Worm (Caenorhabditis elegans) whole organism, L1 larva: ENCODE results near the gene F14H8.8.
A peak's percentile ranks its signal among the peaks of the same experiment; 100 is the strongest.

Experiments
- C04F5.9 ChIP-seq: sonication (generic microtip); optimal IDR thresholded peaks from 2 replicates; lab custom pipeline; 2016; ENCODE audit warnings: missing genetic modification characterization, missing compliant biosample characterization
- C16A3.4 ChIP-seq: fragments of 150-350 bp; optimal IDR thresholded peaks from 2 replicates; lab custom pipeline; 2014; ENCODE audit warnings: missing biosample characterization, missing genetic modification characterization
- C34B4.2 ChIP-seq: sonication (generic microtip); optimal IDR thresholded peaks from 2 replicates; lab custom pipeline; 2017; ENCODE audit warnings: mild to moderate bottlenecking, missing genetic modification characterization, missing compliant biosample characterization
- F16B12.6 ChIP-seq: fragments of 150-350 bp; optimal IDR thresholded peaks from 2 replicates; lab custom pipeline; 2014; ENCODE audit warnings: missing biosample characterization, missing genetic modification characterization
- alr-1 ChIP-seq: fragments of 200-800 bp; sonication (Bioruptor generic); optimal IDR thresholded peaks from 2 replicates; lab custom pipeline; 2018; ENCODE audit warnings: borderline replicate concordance, mild to moderate bottlenecking, missing genetic modification characterization, missing compliant biosample characterization
- aly-2 ChIP-seq: fragments of 150-350 bp; optimal IDR thresholded peaks from 2 replicates; lab custom pipeline; 2014; ENCODE audit warnings: missing biosample characterization, missing genetic modification characterization
- ama-1 ChIP-seq: fragments of 150-350 bp; optimal IDR thresholded peaks from 2 replicates; lab custom pipeline; 2014
- ceh-63 ChIP-seq: fragments of 200-800 bp; sonication (Bioruptor generic); optimal IDR thresholded peaks from 2 replicates; lab custom pipeline; 2018; ENCODE audit warnings: mild to moderate bottlenecking, missing genetic modification characterization, missing compliant biosample characterization
- ceh-8 ChIP-seq: fragments of 200-800 bp; sonication (Bioruptor generic); optimal IDR thresholded peaks from 2 replicates; lab custom pipeline; 2018; ENCODE audit warnings: mild to moderate bottlenecking, missing genetic modification characterization, moderate library complexity, missing compliant biosample characterization
- ceh-82 ChIP-seq, 3 experiments: fragments of 150-350 bp in 1 of 3; sonication (generic microtip) in 2 of 3; optimal IDR thresholded peaks; 2 replicates each; lab custom pipeline; 2014 to 2017; ENCODE audit warnings: missing biosample characterization in 3 of 3, missing genetic modification characterization in 3 of 3
- ceh-88 ChIP-seq: fragments of 200-800 bp; sonication (Bioruptor generic); IDR thresholded peaks from 2 replicates; pipeline ENCODE4 v1.3.6; 2022; ENCODE audit warnings: missing genetic modification characterization, missing compliant biosample characterization
- ceh-90 ChIP-seq: sonication (generic microtip); optimal IDR thresholded peaks from 2 replicates; lab custom pipeline; 2016; ENCODE audit warnings: missing genetic modification characterization, missing compliant biosample characterization
- dsc-1 ChIP-seq: sonication (generic microtip); optimal IDR thresholded peaks from 2 replicates; lab custom pipeline; 2016; ENCODE audit warnings: mild to moderate bottlenecking, missing genetic modification characterization, missing compliant biosample characterization
- efl-3 ChIP-seq: fragments of 200-800 bp; sonication (Bioruptor generic); optimal IDR thresholded peaks from 2 replicates; lab custom pipeline; 2018; ENCODE audit warnings: mild to moderate bottlenecking, missing genetic modification characterization, missing compliant biosample characterization
- egl-13 ChIP-seq: sonication (generic microtip); optimal IDR thresholded peaks from 2 replicates; lab custom pipeline; 2016; ENCODE audit warnings: missing genotype, missing genetic modification reagents, missing genetic modification characterization, missing compliant biosample characterization
- egl-27 ChIP-seq, 2 experiments: fragments of 150-350 bp in 1 of 2; sonication (generic microtip); optimal IDR thresholded peaks; 3 replicates each; lab custom pipeline; 2017 to 2018; ENCODE audit warnings: missing biosample characterization in 2 of 2, missing genetic modification characterization in 2 of 2, missing genetic modification reagents in 2 of 2
- elt-2 ChIP-seq: sonication (generic microtip); optimal IDR thresholded peaks from 2 replicates; lab custom pipeline; 2016; ENCODE audit warnings: missing genetic modification characterization, mild to moderate bottlenecking, inconsistent platforms, missing compliant biosample characterization, missing genetic modification reagents
- ets-5 ChIP-seq: fragments of 200-800 bp; sonication (Bioruptor generic); IDR thresholded peaks from 2 replicates; pipeline ENCODE4 v1.3.6; 2022; ENCODE audit warnings: missing genetic modification characterization, missing compliant biosample characterization
- fkh-4 ChIP-seq: sonication (generic microtip); optimal IDR thresholded peaks from 2 replicates; lab custom pipeline; 2016; ENCODE audit warnings: missing compliant biosample characterization, missing genetic modification characterization, borderline replicate concordance
- grh-1 ChIP-seq: fragments of 200-800 bp; sonication (Bioruptor generic); IDR thresholded peaks from 2 replicates; pipeline ENCODE4 v1.3.6; 2022; ENCODE audit warnings: missing genetic modification reagents, missing genetic modification characterization, missing compliant biosample characterization
- hlh-17 ChIP-seq: fragments of 200-800 bp; sonication (Bioruptor generic); optimal IDR thresholded peaks from 2 replicates; lab custom pipeline; 2018; ENCODE audit warnings: missing genetic modification characterization, mild to moderate bottlenecking, missing compliant biosample characterization, moderate library complexity, borderline replicate concordance
- irx-1 ChIP-seq: sonication (generic microtip); optimal IDR thresholded peaks from 2 replicates; lab custom pipeline; 2016; ENCODE audit warnings: missing genetic modification characterization, missing compliant biosample characterization
- isw-1 ChIP-seq: fragments of 200-800 bp; sonication (Bioruptor generic); IDR thresholded peaks from 2 replicates; pipeline ENCODE4 v1.3.6; 2022; ENCODE audit warnings: missing genetic modification characterization, missing compliant biosample characterization
- jun-1 ChIP-seq: fragments of 150-350 bp; optimal IDR thresholded peaks from 2 replicates; lab custom pipeline; 2014; ENCODE audit warnings: missing biosample characterization, missing genetic modification reagents, missing genetic modification characterization
- lin-13 ChIP-seq: fragments of 150-350 bp; optimal IDR thresholded peaks from 2 replicates; lab custom pipeline; 2014; ENCODE audit warnings: missing biosample characterization, missing genetic modification reagents, missing genetic modification characterization
- lin-14 ChIP-seq: fragments of 200-800 bp; sonication (Bioruptor generic); optimal IDR thresholded peaks from 2 replicates; lab custom pipeline; 2018; ENCODE audit warnings: mild to moderate bottlenecking, missing genetic modification characterization, moderate library complexity, missing compliant biosample characterization
- lir-3 ChIP-seq: sonication (generic microtip); optimal IDR thresholded peaks from 2 replicates; lab custom pipeline; 2016; ENCODE audit warnings: mild to moderate bottlenecking, missing genetic modification characterization, moderate library complexity, missing compliant biosample characterization; ENCODE audit not compliant: poor library complexity
- lsy-2 ChIP-seq, 2 experiments: fragments of 150-350 bp; optimal IDR thresholded peaks; 2 replicates each; lab custom pipeline; 2014; ENCODE audit warnings: missing biosample characterization in 2 of 2, missing genetic modification characterization in 2 of 2
- mab-9 ChIP-seq: fragments of 200-800 bp; sonication (Bioruptor generic); IDR thresholded peaks from 2 replicates; pipeline ENCODE4 v1.3.6; 2022; ENCODE audit warnings: missing genetic modification reagents, missing genetic modification characterization, missing compliant biosample characterization
- nhr-11 ChIP-seq: fragments of 150-350 bp; optimal IDR thresholded peaks from 2 replicates; lab custom pipeline; 2014; ENCODE audit warnings: missing biosample characterization, missing genetic modification characterization
- nhr-20 ChIP-seq: sonication (generic microtip); optimal IDR thresholded peaks from 2 replicates; lab custom pipeline; 2016; ENCODE audit warnings: mild to moderate bottlenecking, missing genetic modification characterization, missing compliant biosample characterization
- nhr-237 ChIP-seq: fragments of 150-350 bp; optimal IDR thresholded peaks from 2 replicates; lab custom pipeline; 2014; ENCODE audit warnings: missing biosample characterization, missing genetic modification characterization
- nhr-47 ChIP-seq: sonication (generic microtip); optimal IDR thresholded peaks from 2 replicates; lab custom pipeline; 2016; ENCODE audit warnings: mild to moderate bottlenecking, missing genetic modification characterization, moderate library complexity, missing compliant biosample characterization
- nhr-84 ChIP-seq: sonication (generic microtip); optimal IDR thresholded peaks from 2 replicates; lab custom pipeline; 2017; ENCODE audit warnings: missing biosample characterization, missing genetic modification characterization
- nhr-85 ChIP-seq: sonication (generic microtip); peaks from one replicate; lab custom pipeline; 2016; ENCODE audit warnings: missing genetic modification characterization, inconsistent platforms, missing compliant biosample characterization
- nhr-90 ChIP-seq: sonication (generic microtip); optimal IDR thresholded peaks from 2 replicates; lab custom pipeline; 2016; ENCODE audit warnings: mild to moderate bottlenecking, missing genetic modification characterization, missing compliant biosample characterization; ENCODE audit not compliant: poor library complexity
- pag-3 ChIP-seq: sonication (generic microtip); optimal IDR thresholded peaks from 2 replicates; lab custom pipeline; 2017; ENCODE audit warnings: missing genetic modification characterization, mild to moderate bottlenecking, missing compliant biosample characterization, antibody characterized with exemption, borderline replicate concordance; ENCODE audit not compliant: insufficient read depth
- pax-3 ChIP-seq: fragments of 200-800 bp; sonication (Bioruptor generic); optimal IDR thresholded peaks from 2 replicates; lab custom pipeline; 2018; ENCODE audit warnings: mild to moderate bottlenecking, missing genetic modification characterization, moderate library complexity, missing compliant biosample characterization
- pqm-1 ChIP-seq: sonication (generic microtip); optimal IDR thresholded peaks from 3 replicates; lab custom pipeline; 2017; ENCODE audit warnings: missing biosample characterization, missing genetic modification characterization
- skn-1 ChIP-seq: fragments of 150-350 bp; optimal IDR thresholded peaks from 2 replicates; lab custom pipeline; 2014; ENCODE audit warnings: missing biosample characterization, missing genetic modification characterization
- snpc-4 ChIP-seq: fragments of 150-350 bp; optimal IDR thresholded peaks from 2 replicates; lab custom pipeline; 2014; ENCODE audit warnings: missing biosample characterization, missing genetic modification characterization
- sup-37 ChIP-seq: fragments of 200-800 bp; sonication (Bioruptor generic); optimal IDR thresholded peaks from 2 replicates; lab custom pipeline; 2018; ENCODE audit warnings: mild to moderate bottlenecking, missing genetic modification characterization, missing compliant biosample characterization
- swsn-7 ChIP-seq: sonication (generic microtip); optimal IDR thresholded peaks from 2 replicates; lab custom pipeline; 2016; ENCODE audit warnings: missing genetic modification characterization, missing compliant biosample characterization
- tlp-1 ChIP-seq: fragments of 150-350 bp; optimal IDR thresholded peaks from 2 replicates; lab custom pipeline; 2014; ENCODE audit warnings: missing biosample characterization, missing genetic modification characterization
- unc-130 ChIP-seq: fragments of 150-350 bp; optimal IDR thresholded peaks from 2 replicates; lab custom pipeline; 2017; ENCODE audit warnings: missing biosample characterization, missing genetic modification characterization, inconsistent platforms
- unc-30 ChIP-seq: sonication (generic microtip); optimal IDR thresholded peaks from 2 replicates; lab custom pipeline; 2017; ENCODE audit warnings: missing biosample characterization, missing genetic modification characterization
- unc-62 ChIP-seq: fragments of 150-350 bp; optimal IDR thresholded peaks from 2 replicates; lab custom pipeline; 2014; ENCODE audit warnings: missing biosample characterization, missing genetic modification reagents, missing genetic modification characterization
- unc-98 ChIP-seq: fragments of 200-800 bp; sonication (Bioruptor generic); IDR thresholded peaks from 2 replicates; pipeline ENCODE4 v1.3.6; 2022; ENCODE audit warnings: missing genetic modification characterization, missing compliant biosample characterization
- vab-15 ChIP-seq: sonication (generic microtip); optimal IDR thresholded peaks from 2 replicates; lab custom pipeline; 2017; ENCODE audit warnings: missing genotype, mild to moderate bottlenecking, missing genetic modification characterization, missing compliant biosample characterization
- xbp-1 ChIP-seq: sonication (generic microtip); optimal IDR thresholded peaks from 2 replicates; lab custom pipeline; 2016; ENCODE audit warnings: missing genetic modification characterization, missing compliant biosample characterization
- zag-1 ChIP-seq: fragments of 150-350 bp; optimal IDR thresholded peaks from 2 replicates; lab custom pipeline; 2014; ENCODE audit warnings: missing biosample characterization, missing genetic modification characterization

The F14H8.8 gene

DNA sequence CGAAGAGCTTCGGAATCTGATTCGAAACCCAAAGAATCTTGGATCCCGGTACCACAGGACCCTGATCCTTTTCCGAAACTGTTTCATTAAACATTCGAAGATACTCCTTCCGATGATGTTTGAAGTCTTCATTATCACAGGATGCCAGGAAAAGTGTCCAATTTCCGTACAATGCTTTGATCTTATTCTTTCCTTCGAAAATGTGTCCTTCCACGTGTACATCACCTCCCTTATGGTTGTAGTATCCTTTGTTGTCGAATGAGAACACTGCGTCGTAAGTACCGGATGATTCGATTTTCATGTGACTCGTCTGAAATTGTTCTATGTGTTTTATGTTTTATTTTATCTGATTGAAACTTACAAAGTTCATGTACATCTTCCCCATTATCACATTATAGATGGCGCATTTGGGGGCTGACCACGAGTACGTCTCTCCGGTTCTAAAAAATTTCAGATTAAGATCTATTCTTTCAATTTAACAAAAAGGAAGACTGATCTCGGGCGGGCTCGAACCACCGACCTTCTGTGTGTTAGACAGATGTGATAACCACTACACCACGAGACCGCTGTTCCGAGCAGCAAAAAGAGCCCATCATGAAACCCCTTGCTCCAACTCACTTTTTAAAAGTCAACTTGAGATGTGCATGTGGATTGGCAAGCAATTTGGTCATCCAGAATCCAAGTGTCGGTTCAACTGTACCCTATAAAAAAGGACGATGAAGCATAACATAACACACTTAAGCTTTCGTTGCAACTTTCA, 16.5 kb upstream of the F14H8.8 start (continued):
- TF ChIP-seq lsy-2 (tag; optimal IDR thresholded peaks at IDR 0.05; lab: Kevin White, UChicago): no peak
- peak; percentile 12 for TF ChIP-seq nhr-47 (tag; lab: Kevin White, UChicago)
- TF ChIP-seq pax-3 (tag; lab: Kevin White, UChicago): no peak
- TF ChIP-seq efl-3: no peak
- no peak for TF ChIP-seq lir-3 (tag; lab: Kevin White, UChicago)
- TF ChIP-seq C16A3.4 (tag; lab: Kevin White, UChicago): no peak
- TF ChIP-seq nhr-90 (tag; lab: Kevin White, UChicago): no peak
- no peak for TF ChIP-seq C04F5.9 (tag; lab: Kevin White, UChicago)
- no peak for TF ChIP-seq ets-5 (GFP tag; lab: Robert Waterston, UW)
- TF ChIP-seq lin-13 (GFP tag; lab: Kevin White, UChicago): no peak
- TF ChIP-seq ceh-90 (tag; lab: Kevin White, UChicago): no peak
- peak; percentile 67 for TF ChIP-seq nhr-85 (tag; lab: Kevin White, UChicago)
- TF ChIP-seq isw-1: no peak
- TF ChIP-seq lin-14 (GFP tag; lab: Kevin White, UChicago): peak; percentile 20
- TF ChIP-seq hlh-17: no peak
- no peak for TF ChIP-seq pag-3 (tag; lab: Kevin White, UChicago)
- TF ChIP-seq sup-37: no peak
- TF ChIP-seq irx-1 (tag; lab: Kevin White, UChicago): no peak
- no peak for TF ChIP-seq C34B4.2 (tag; lab: Kevin White, UChicago)
- TF ChIP-seq jun-1 (tag; lab: Kevin White, UChicago): no peak
- TF ChIP-seq egl-27 (tag; optimal IDR thresholded peaks at IDR 0.05; lab: Kevin White, UChicago): no peak
- no peak for TF ChIP-seq pqm-1 (tag; lab: Kevin White, UChicago)
- no peak for TF ChIP-seq ama-1 (lab: Kevin White, UChicago)
- TF ChIP-seq swsn-7 (tag; lab: Kevin White, UChicago): no peak
- no peak for TF ChIP-seq grh-1
- no peak for TF ChIP-seq skn-1 (tag; lab: Kevin White, UChicago)
- no peak for TF ChIP-seq ceh-88 (GFP tag; lab: Robert Waterston, UW)
- TF ChIP-seq xbp-1 (tag; lab: Kevin White, UChicago): no peak
- no peak for TF ChIP-seq tlp-1
- no peak for TF ChIP-seq nhr-11
- no peak for TF ChIP-seq snpc-4 (tag; lab: Kevin White, UChicago)
- no peak for TF ChIP-seq alr-1 (tag; lab: Kevin White, UChicago)
- TF ChIP-seq elt-2 (tag; lab: Kevin White, UChicago): no peak
- no peak for TF ChIP-seq fkh-4 (tag; lab: Kevin White, UChicago)
- TF ChIP-seq nhr-237 (tag; lab: Kevin White, UChicago): no peak
- TF ChIP-seq unc-98 (GFP tag; lab: Robert Waterston, UW): no peak
- no peak for TF ChIP-seq vab-15 (tag; lab: Kevin White, UChicago)
- peak; percentile 24 for TF ChIP-seq dsc-1 (tag; lab: Kevin White, UChicago)
- no peak for TF ChIP-seq ceh-63 (GFP tag; lab: Kevin White, UChicago)
- TF ChIP-seq egl-13 (tag; lab: Kevin White, UChicago): no peak
- TF ChIP-seq mab-9 (GFP tag; lab: Robert Waterston, UW): no peak
- TF ChIP-seq nhr-84 (tag; lab: Kevin White, UChicago): no peak
- TF ChIP-seq ceh-82 (tag; optimal IDR thresholded peaks at IDR 0.05; lab: Kevin White, UChicago): no peak
- no peak for TF ChIP-seq aly-2 (tag; lab: Kevin White, UChicago)
- no peak for TF ChIP-seq ceh-8 (GFP tag; lab: Kevin White, UChicago)
- TF ChIP-seq unc-62: no peak
- TF ChIP-seq zag-1 (tag; lab: Kevin White, UChicago): no peak
- TF ChIP-seq unc-130 (tag; lab: Kevin White, UChicago): no peak
- no peak for TF ChIP-seq F16B12.6 (tag; lab: Kevin White, UChicago)
- TF ChIP-seq nhr-20 (tag; lab: Kevin White, UChicago): no peak
- TF ChIP-seq unc-30 (tag; lab: Kevin White, UChicago): no peak
- TF ChIP-seq, all 84 proteins: peak for 9
